Worm (Caenorhabditis elegans) whole organism, midembryonic: Measurements from ENCODE around the gene srd-68.
"Not testable (repeated sequence)": the region's sequence is repeated elsewhere in the genome, so short reads cannot be mapped to it uniquely, and the experiment has no call there.

ENCODE experiments used
- T22C8.4 ChIP-seq: fragments of 200-800 bp; sonication (Bioruptor generic); IDR thresholded peaks from 2 replicates; pipeline ENCODE4 v1.3.6; 2022; ENCODE audit warnings: missing genetic modification characterization, missing compliant biosample characterization
- cog-1 ChIP-seq: sonication (generic microtip); optimal IDR thresholded peaks from 2 replicates; lab custom pipeline; 2016; ENCODE audit warnings: missing genetic modification characterization, missing compliant biosample characterization
- flt-1 ChIP-seq: fragments of 200-800 bp; sonication (Bioruptor generic); IDR thresholded peaks from 2 replicates; pipeline ENCODE4 v1.3.6; 2022; ENCODE audit warnings: missing genetic modification characterization, missing compliant biosample characterization
- klf-2 ChIP-seq: fragments of 200-800 bp; sonication (Bioruptor generic); conservative IDR thresholded peaks from 2 replicates; pipeline ENCODE4 v1.3.6; 2022; ENCODE audit warnings: missing genetic modification reagents, missing genetic modification characterization, missing compliant biosample characterization
- med-1 ChIP-seq: sonication (generic microtip); optimal IDR thresholded peaks from 2 replicates; lab custom pipeline; 2017; ENCODE audit warnings: missing genetic modification characterization, mild to moderate bottlenecking, missing compliant biosample characterization, antibody characterized with exemption, missing genetic modification reagents; ENCODE audit not compliant: insufficient read depth
- ref-1 ChIP-seq: fragments of 200-800 bp; sonication (Bioruptor generic); conservative IDR thresholded peaks from 2 replicates; pipeline ENCODE4 v1.3.6; 2022; ENCODE audit warnings: missing genetic modification reagents, missing genetic modification characterization, missing compliant biosample characterization
- tab-1 ChIP-seq: fragments of 200-800 bp; sonication (Bioruptor generic); IDR thresholded peaks from 2 replicates; pipeline ENCODE4 v1.3.6; 2022; ENCODE audit warnings: missing genetic modification characterization, missing compliant biosample characterization
- ztf-23 ChIP-seq: fragments of 200-800 bp; sonication (Bioruptor generic); IDR thresholded peaks from 2 replicates; pipeline ENCODE4 v1.3.6; 2022; ENCODE audit warnings: missing genetic modification reagents, missing genetic modification characterization, missing compliant biosample characterization
- ztf-29 ChIP-seq: fragments of 200-800 bp; sonication (Bioruptor generic); IDR thresholded peaks from 2 replicates; pipeline ENCODE4 v1.3.6; 2022; ENCODE audit warnings: missing genetic modification reagents, missing genetic modification characterization, missing compliant biosample characterization

srd-68 gene

DNA sequence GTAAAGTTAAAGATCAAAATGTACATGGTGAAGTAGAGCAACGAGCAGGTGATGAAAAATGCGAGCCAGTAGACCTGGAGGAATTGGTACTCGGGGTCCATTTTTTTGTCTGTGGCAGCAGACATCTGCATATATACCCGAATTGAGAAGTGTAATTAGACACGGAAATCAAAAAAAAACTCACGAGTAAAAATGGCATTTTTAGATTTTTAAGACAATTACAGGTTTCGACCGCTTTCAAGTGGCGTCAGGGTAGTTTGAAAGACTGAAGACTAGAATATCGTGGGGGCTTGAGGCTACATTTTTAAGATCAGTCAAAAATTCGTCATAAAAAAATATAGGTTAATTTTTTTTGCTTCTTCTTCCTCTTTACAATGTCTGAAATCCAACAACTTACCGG, at the start of gene srd-68:
srd-68 (minus strand) TSS at position 101 of the 400 bp plus-strand sequence.
- TF ChIP-seq ref-1 (GFP tag; lab: Robert Waterston, UW) (no peak), tab-1 (GFP tag; lab: Robert Waterston, UW) (no peak), cog-1 (tag; lab: Kevin White, UChicago) (no peak), med-1 (GFP tag; lab: Kevin White, UChicago) (no peak), ztf-23 (no peak), klf-2 (no peak), flt-1 (GFP tag; lab: Robert Waterston, UW) (no peak), ztf-29 (GFP tag; lab: Robert Waterston, UW) (no peak), T22C8.4 (GFP tag; lab: Robert Waterston, UW) (no peak)

DNA sequence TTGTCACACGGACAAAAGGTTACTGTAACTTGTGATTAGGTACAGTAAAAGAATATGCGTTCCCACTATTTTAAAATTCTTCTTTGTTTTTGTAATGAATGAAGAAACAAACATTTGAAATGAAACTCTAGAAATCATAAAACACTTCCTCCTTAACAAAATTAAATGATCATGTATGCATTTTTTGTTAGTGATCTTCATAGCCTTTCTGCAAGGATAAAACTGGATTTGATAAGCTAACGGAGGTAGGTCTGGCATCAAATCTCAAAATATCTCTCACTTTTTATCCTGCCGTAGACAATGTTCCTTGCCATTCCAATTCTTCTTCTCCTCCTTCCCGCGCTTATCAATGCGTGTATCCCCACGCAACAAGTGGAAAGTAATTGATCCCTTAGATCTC, 48.9 kb upstream of the srd-68 start, which contains the start of gene clec-238:
clec-238 (plus strand) TSS at position 301 of the 400 bp plus-strand sequence.
- no peak for TF ChIP-seq ztf-29 (GFP tag; lab: Robert Waterston, UW)
- no peak for TF ChIP-seq klf-2
- no peak for TF ChIP-seq ztf-23
- no peak for TF ChIP-seq flt-1 (GFP tag; lab: Robert Waterston, UW)
- no peak for TF ChIP-seq cog-1 (tag; lab: Kevin White, UChicago)
- no peak for TF ChIP-seq tab-1 (GFP tag; lab: Robert Waterston, UW)
- TF ChIP-seq ref-1 (GFP tag; lab: Robert Waterston, UW), result no peak
- no peak for TF ChIP-seq med-1 (GFP tag; lab: Kevin White, UChicago)
- TF ChIP-seq T22C8.4 (GFP tag; lab: Robert Waterston, UW), result no peak

DNA sequence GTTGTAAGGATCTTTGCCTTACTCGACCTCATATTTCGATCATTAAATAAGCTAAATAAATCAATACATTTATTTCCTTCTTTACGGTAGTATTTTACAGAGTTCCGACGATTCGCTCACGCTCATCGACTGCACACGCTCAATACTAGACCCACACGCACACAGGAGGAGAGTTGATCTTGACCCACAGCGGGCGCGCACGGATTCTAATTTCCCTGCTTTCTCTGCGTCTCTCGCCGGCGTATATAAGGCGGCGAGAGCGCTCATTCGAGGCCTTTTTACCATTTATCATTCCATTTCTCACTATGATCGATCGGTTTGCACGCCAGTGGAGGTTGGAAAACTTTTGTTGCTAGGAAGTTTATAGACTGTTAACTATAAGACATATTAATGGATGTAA, 47.4 kb upstream of the srd-68 start:
- no peak for TF ChIP-seq ztf-23
- TF ChIP-seq ztf-29 (GFP tag; lab: Robert Waterston, UW), result no peak
- TF ChIP-seq med-1 (GFP tag; lab: Kevin White, UChicago), result no peak
- TF ChIP-seq flt-1 (GFP tag; lab: Robert Waterston, UW), result no peak
- no peak for TF ChIP-seq tab-1 (GFP tag; lab: Robert Waterston, UW)
- TF ChIP-seq cog-1 (tag; lab: Kevin White, UChicago), result no peak
- TF ChIP-seq ref-1 (GFP tag; lab: Robert Waterston, UW), result no peak
- TF ChIP-seq klf-2, result no peak
- TF ChIP-seq T22C8.4 (GFP tag; lab: Robert Waterston, UW), result no peak

DNA sequence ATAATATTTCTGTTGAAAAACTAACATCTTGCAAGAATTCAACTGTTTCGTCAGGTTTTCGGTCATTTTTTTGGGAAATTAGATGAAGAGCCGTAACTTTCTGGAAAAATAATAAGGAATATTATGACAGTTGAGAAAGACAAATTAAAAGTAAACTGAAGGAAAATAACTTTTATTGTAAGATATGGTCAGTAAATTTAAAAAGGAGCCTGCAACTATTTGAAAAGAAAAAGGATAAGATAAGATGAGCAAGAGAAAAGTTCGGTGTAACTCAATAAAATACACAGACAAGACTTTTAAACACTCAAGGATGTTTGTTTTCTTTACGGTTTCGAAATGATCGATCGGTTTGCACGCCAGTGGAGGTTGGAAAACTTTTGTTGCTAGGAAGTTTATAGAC, 47.0 kb upstream of the srd-68 start, which contains the start of gene fbxa-111:
fbxa-111 (minus strand) TSS at position 101 of the 400 bp plus-strand sequence.
- TF ChIP-seq klf-2; ztf-29 (GFP tag; lab: Robert Waterston, UW); flt-1 (GFP tag; lab: Robert Waterston, UW): not testable (repeated sequence)

DNA sequence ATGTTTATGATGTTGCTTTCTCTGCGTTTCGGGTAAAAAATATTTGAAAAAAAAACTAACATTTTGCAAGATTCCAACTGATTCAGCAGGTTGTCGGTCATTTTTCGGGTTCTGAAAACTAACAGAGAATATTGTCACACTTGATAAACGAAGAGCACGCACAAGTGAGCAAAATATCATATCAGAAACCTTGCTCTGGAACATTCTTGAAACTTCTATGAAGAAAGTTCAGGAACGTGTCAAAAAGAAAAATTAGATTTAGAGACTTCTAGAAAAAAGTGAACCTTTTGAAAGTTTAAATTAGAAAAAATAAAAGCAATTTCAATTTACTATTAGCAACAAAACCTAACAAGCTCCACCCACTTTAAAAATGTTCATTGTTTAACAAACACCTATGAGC, 45.4 kb upstream of the srd-68 start, which contains the start of gene fbxa-112:
fbxa-112 (minus strand) TSS at position 101 of the 400 bp plus-strand sequence.
- not testable (repeated sequence) for TF ChIP-seq T22C8.4 (GFP tag; lab: Robert Waterston, UW); cog-1 (tag; lab: Kevin White, UChicago); ref-1 (GFP tag; lab: Robert Waterston, UW)

DNA sequence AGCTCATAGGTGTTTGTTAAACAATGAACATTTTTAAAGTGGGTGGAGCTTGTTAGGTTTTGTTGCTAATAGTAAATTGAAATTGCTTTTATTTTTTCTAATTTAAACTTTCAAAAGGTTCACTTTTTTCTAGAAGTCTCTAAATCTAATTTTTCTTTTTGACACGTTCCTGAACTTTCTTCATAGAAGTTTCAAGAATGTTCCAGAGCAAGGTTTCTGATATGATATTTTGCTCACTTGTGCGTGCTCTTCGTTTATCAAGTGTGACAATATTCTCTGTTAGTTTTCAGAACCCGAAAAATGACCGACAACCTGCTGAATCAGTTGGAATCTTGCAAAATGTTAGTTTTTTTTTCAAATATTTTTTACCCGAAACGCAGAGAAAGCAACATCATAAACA, 36.1 kb upstream of the srd-68 start, which contains the start of gene fbxa-148:
fbxa-148 (plus strand) TSS at position 301 of the 400 bp plus-strand sequence.
- TF ChIP-seq T22C8.4 (GFP tag; lab: Robert Waterston, UW); ztf-29 (GFP tag; lab: Robert Waterston, UW); med-1 (GFP tag; lab: Kevin White, UChicago): not testable (repeated sequence)

DNA sequence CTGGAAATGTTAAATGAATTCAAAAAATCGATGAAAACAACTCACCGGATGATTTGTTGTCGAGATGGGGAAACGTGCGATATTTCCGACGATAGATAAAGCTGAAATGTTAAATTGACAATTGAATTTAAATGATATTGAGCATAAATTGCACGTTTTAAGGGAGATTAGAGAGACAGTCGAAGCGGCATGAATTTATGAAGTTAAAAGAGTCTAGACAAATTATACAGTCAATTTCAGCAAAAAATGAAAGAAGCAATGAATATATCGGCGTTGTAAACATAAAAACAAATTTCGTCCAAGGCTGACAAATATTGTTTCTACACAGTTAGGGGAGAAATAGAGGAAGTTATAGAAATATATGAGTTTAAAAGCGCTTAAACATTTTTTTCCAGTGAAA, 24.7 kb upstream of the srd-68 start, which contains the start of gene Y102A5C.36:
Y102A5C.36 (minus strand) TSS at position 101 of the 400 bp plus-strand sequence.
- TF ChIP-seq tab-1 (GFP tag; lab: Robert Waterston, UW) (no peak), med-1 (GFP tag; lab: Kevin White, UChicago) (no peak), ztf-29 (GFP tag; lab: Robert Waterston, UW) (no peak), klf-2 (no peak)

DNA sequence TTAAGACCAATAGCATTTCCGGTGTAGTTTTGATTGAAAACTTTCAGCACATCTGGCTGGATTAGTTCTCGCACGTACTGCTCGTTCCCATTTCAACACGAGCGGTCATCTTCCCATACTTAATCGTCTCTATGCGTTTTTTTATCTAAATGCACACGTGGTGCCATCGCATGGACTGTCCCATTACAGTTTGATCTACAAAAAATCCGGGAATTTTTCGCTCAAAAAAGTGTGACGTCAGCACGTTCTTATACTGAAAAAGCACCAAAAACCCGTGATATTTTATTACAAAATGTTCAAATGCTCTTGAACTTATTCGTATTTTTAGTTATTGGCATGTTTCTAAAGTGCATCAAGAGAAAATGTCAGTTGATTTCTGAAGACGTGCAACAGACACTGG, 19.3 kb upstream of the srd-68 start, which contains the start of gene Y102A5C.4:
Y102A5C.4 (plus strand) TSS at position 301 of the 400 bp plus-strand sequence.
- TF ChIP-seq flt-1 (GFP tag; lab: Robert Waterston, UW) (no peak), ztf-29 (GFP tag; lab: Robert Waterston, UW) (no peak), klf-2 (no peak), cog-1 (tag; lab: Kevin White, UChicago) (no peak), ztf-23 (no peak), T22C8.4 (GFP tag; lab: Robert Waterston, UW) (no peak), med-1 (GFP tag; lab: Kevin White, UChicago) (no peak), tab-1 (GFP tag; lab: Robert Waterston, UW) (no peak), ref-1 (GFP tag; lab: Robert Waterston, UW) (no peak)

DNA sequence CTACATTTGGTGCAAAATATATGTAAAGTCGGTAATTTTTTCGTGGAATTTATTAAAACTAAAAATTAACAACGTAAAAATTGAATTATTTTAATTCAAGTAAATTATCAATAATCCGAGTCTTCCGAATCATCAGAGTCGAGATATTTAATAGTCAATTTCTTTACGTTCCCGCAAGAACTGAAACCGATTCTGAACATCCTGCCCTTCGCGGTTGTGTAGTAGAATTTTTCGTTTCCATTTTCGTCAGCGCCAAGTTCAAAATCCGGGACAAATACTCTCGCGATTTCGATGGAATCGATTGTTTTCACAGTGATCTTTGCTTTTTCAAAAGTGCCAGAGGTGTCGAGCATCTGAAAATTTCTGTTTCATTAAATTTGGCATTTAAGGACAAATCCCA, 17.0 kb upstream of the srd-68 start:
- TF ChIP-seq ref-1 (GFP tag; lab: Robert Waterston, UW) (no peak), med-1 (GFP tag; lab: Kevin White, UChicago) (no peak), ztf-23 (no peak), tab-1 (GFP tag; lab: Robert Waterston, UW) (no peak), T22C8.4 (GFP tag; lab: Robert Waterston, UW) (no peak)

DNA sequence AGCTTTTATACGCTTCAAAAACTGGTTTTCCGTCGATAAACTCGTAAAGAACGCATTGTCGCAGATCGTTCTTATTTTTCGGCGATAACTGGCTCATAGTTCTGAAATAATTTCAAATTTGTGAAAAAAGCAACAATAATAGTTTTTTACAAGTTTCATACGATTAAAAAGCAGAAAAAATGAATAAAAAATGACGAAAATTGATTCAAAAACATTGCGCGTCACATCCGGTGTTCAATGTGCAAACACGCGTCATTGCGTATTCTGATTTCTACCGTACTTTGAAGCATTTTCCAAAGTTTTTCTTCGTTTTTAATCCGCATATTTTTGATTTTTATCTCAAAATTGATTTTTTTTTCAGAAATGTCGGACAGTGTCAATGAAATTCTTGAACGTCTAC, 15.8 kb upstream of the srd-68 start, which contains the start of the genes fbxa-206 and Y102A5C.2:
fbxa-206 (minus strand) TSS at position 101 of the 400 bp plus-strand sequence.
Y102A5C.2 (plus strand) TSS at position 354 of the 400 bp plus-strand sequence.
- TF ChIP-seq med-1 (GFP tag; lab: Kevin White, UChicago), result no peak
- TF ChIP-seq flt-1 (GFP tag; lab: Robert Waterston, UW), result no peak
- TF ChIP-seq cog-1 (tag; lab: Kevin White, UChicago), result no peak
- no peak for TF ChIP-seq klf-2
- no peak for TF ChIP-seq tab-1 (GFP tag; lab: Robert Waterston, UW)
- no peak for TF ChIP-seq ref-1 (GFP tag; lab: Robert Waterston, UW)
- TF ChIP-seq ztf-23, result no peak
- TF ChIP-seq T22C8.4 (GFP tag; lab: Robert Waterston, UW), result no peak
- TF ChIP-seq ztf-29 (GFP tag; lab: Robert Waterston, UW), result no peak
